Worm (Caenorhabditis elegans) whole organism, L4 larva: ENCODE data around the gene Y67H2A.7.
A peak's percentile ranks its signal among the peaks of the same experiment; 100 is the strongest.

Experiments
- F37D6.2 ChIP-seq: sonication (generic microtip); optimal IDR thresholded peaks from 2 replicates; lab custom pipeline; 2016; ENCODE audit warnings: mild to moderate bottlenecking, missing genetic modification characterization, missing compliant biosample characterization
- R02D3.7 ChIP-seq: fragments of 150-350 bp; sonication (generic microtip); optimal IDR thresholded peaks from 3 replicates; lab custom pipeline; 2014; ENCODE audit warnings: missing biosample characterization, missing genetic modification characterization
- Y5F2A.4 ChIP-seq: fragments of 200-800 bp; sonication (Bioruptor generic); optimal IDR thresholded peaks from 2 replicates; lab custom pipeline; 2018; ENCODE audit warnings: mild to moderate bottlenecking, missing genetic modification characterization, missing compliant biosample characterization
- ama-1 ChIP-seq: fragments of 150-350 bp; optimal IDR thresholded peaks from 2 replicates; lab custom pipeline; 2014; ENCODE audit warnings: inconsistent platforms, mixed read lengths
- dmd-9 ChIP-seq: fragments of 200-800 bp; sonication (Bioruptor generic); IDR thresholded peaks from 2 replicates; pipeline ENCODE4 v1.3.6; 2022; ENCODE audit warnings: missing genetic modification reagents, missing genetic modification characterization, missing compliant biosample characterization
- duxl-1 ChIP-seq: sonication (generic microtip); optimal IDR thresholded peaks from 2 replicates; lab custom pipeline; 2016; ENCODE audit warnings: mild to moderate bottlenecking, missing genetic modification characterization, moderate library complexity, missing compliant biosample characterization; ENCODE audit not compliant: poor library complexity
- lsy-2 ChIP-seq, 2 experiments: fragments of 150-350 bp in 1 of 2; sonication (generic microtip) in 1 of 2; optimal IDR thresholded peaks; 2 replicates each; lab custom pipeline; 2014 to 2017; ENCODE audit warnings: missing biosample characterization in 2 of 2, missing genetic modification characterization in 2 of 2
- nhr-76 ChIP-seq: fragments of 150-350 bp; optimal IDR thresholded peaks from 2 replicates; lab custom pipeline; 2014; ENCODE audit warnings: missing biosample characterization, missing genetic modification characterization
- nhr-77 ChIP-seq: fragments of 150-350 bp; optimal IDR thresholded peaks from 2 replicates; lab custom pipeline; 2014; ENCODE audit warnings: missing biosample characterization, missing genetic modification characterization
- pqm-1 ChIP-seq: sonication (generic microtip); optimal IDR thresholded peaks from 2 replicates; lab custom pipeline; 2017; ENCODE audit warnings: missing biosample characterization, missing genetic modification characterization
- set-16 ChIP-seq: fragments of 200-800 bp; sonication (Bioruptor generic); IDR thresholded peaks from 2 replicates; pipeline ENCODE4 v1.3.6; 2022; ENCODE audit warnings: missing genetic modification reagents, missing genetic modification characterization, missing compliant biosample characterization
- skn-1 ChIP-seq: fragments of 150-350 bp; optimal IDR thresholded peaks from 2 replicates; lab custom pipeline; 2014; ENCODE audit warnings: missing biosample characterization, missing genetic modification characterization
- unc-62 ChIP-seq, 3 experiments: fragments of 150-350 bp in 1 of 3; sonication (generic microtip); optimal IDR thresholded peaks in 2 of 3; peaks in 1 of 3; 1 replicate in 1 of 3; 2 replicates in 2 of 3; lab custom pipeline; 2014 to 2017; ENCODE audit warnings: missing biosample characterization in 3 of 3, missing genetic modification characterization in 3 of 3, missing genetic modification reagents in 3 of 3, missing genotype in 1 of 3

- no peak for TF ChIP-seq duxl-1 (tag; lab: Kevin White, UChicago)
- peak; percentile 5 for TF ChIP-seq F37D6.2 (tag; lab: Kevin White, UChicago)
- TF ChIP-seq nhr-76 (tag; lab: Kevin White, UChicago) = no peak
- TF ChIP-seq R02D3.7 (tag; lab: Kevin White, UChicago) = no peak
- no peak for TF ChIP-seq unc-62 (GFP tag; optimal IDR thresholded peaks at IDR 0.05 in 1 of 2; lab: Kevin White, UChicago)
- no peak for TF ChIP-seq unc-62 (tag; optimal IDR thresholded peaks at IDR 0.05; lab: Kevin White, UChicago)
- peak; percentile 18 for TF ChIP-seq nhr-77
- no peak for TF ChIP-seq skn-1
- peak; percentile 38 to 73 for TF ChIP-seq lsy-2 (tag; optimal IDR thresholded peaks at IDR 0.05; lab: Kevin White, UChicago)
- no peak for TF ChIP-seq ama-1
- no peak for TF ChIP-seq Y5F2A.4 (GFP tag; lab: Kevin White, UChicago)
- no peak for TF ChIP-seq dmd-9 (GFP tag; lab: Robert Waterston, UW)
- no peak for TF ChIP-seq set-16 (GFP tag; lab: Robert Waterston, UW)
- no peak for TF ChIP-seq pqm-1 (tag; lab: Kevin White, UChicago)
Observed at ce11 chrIV:13297746-13298145, 5.8 kb upstream of the Y67H2A.7 start, which contains the start of the genes Y67H2A.2 and micu-1.
